Fruit fly (Drosophila melanogaster) S2 (cell line): ENCODE results near the gene CG14325.

ENCODE experiments used
- CG8478 ChIP-seq: fragments of >200 bp; optimal IDR thresholded peaks from 2 replicates; lab custom pipeline; 2018
- CTCF ChIP-seq, 2 experiments: fragments of >200 bp; optimal IDR thresholded peaks; 2 replicates each; lab custom pipeline; 2018

- TF ChIP-seq CTCF (optimal IDR thresholded peaks at IDR 0.05; lab: Kevin White, UChicago) (no peak), CG8478 (no peak)
These were observed 43.1 kb upstream of the CG14325 start for dm6 chr3R:17583658-17584460.
